Fruit fly (Drosophila melanogaster) whole organism, prepupa: ENCODE results near the gene Noa36.

Experiments used
- CG10631 ChIP-seq: fragments of 200-800 bp; sonication (Bioruptor generic); optimal IDR thresholded peaks from 2 replicates; lab custom pipeline; 2016; ENCODE audit warnings: missing biosample characterization, missing genetic modification characterization
- CG10669 ChIP-seq: fragments of 200-800 bp; sonication (Bioruptor generic); optimal IDR thresholded peaks from 3 replicates; lab custom pipeline; 2018; ENCODE audit warnings: missing biosample characterization, mild to moderate bottlenecking, missing genetic modification characterization, moderate library complexity
- CG1621 ChIP-seq: fragments of 200-800 bp; sonication (Bioruptor generic); optimal IDR thresholded peaks from 3 replicates; lab custom pipeline; 2018; ENCODE audit warnings: missing biosample characterization, mild to moderate bottlenecking, missing genetic modification characterization
- CG16779 ChIP-seq: fragments of 200-800 bp; sonication (Bioruptor generic); optimal IDR thresholded peaks from 3 replicates; lab custom pipeline; 2017; ENCODE audit warnings: missing biosample characterization, mild to moderate bottlenecking, missing genetic modification characterization
- CG3032 ChIP-seq: fragments of 200-800 bp; optimal IDR thresholded peaks from 2 replicates; lab custom pipeline; 2019; ENCODE audit warnings: missing biosample characterization, mild to moderate bottlenecking, missing genetic modification characterization, moderate library complexity
- CG31627 ChIP-seq: fragments of 200-800 bp; sonication (Bioruptor generic); optimal IDR thresholded peaks from 3 replicates; lab custom pipeline; 2016; ENCODE audit warnings: missing biosample characterization, missing genetic modification characterization
- CG4318 ChIP-seq: fragments of 200-800 bp; sonication (Bioruptor generic); optimal IDR thresholded peaks from 3 replicates; lab custom pipeline; 2017; ENCODE audit warnings: missing biosample characterization, mild to moderate bottlenecking, missing genetic modification characterization
- CG6163 ChIP-seq: fragments of 200-800 bp; sonication (Bioruptor generic); IDR thresholded peaks from 3 replicates; pipeline ENCODE4 v1.3.6; 2022; ENCODE audit warnings: missing biosample characterization, missing genetic modification characterization
- CG7368 ChIP-seq: fragments of 200-800 bp; sonication (Bioruptor generic); optimal IDR thresholded peaks from 3 replicates; lab custom pipeline; 2016; ENCODE audit warnings: missing biosample characterization, missing genetic modification characterization
- CG8319 ChIP-seq: fragments of 200-800 bp; sonication (Bioruptor generic); optimal IDR thresholded peaks from 3 replicates; lab custom pipeline; 2016; ENCODE audit warnings: missing biosample characterization, missing genetic modification characterization
- CG8632 ChIP-seq: fragments of 200-800 bp; sonication (Bioruptor generic); optimal IDR thresholded peaks from 3 replicates; lab custom pipeline; 2016; ENCODE audit warnings: missing biosample characterization, missing genetic modification characterization
- Eip78C ChIP-seq: fragments of 200-800 bp; sonication (Bioruptor generic); peaks from one replicate; lab custom pipeline; 2016; ENCODE audit warnings: missing biosample characterization, missing genetic modification characterization
- Gug ChIP-seq: fragments of 200-800 bp; sonication (Bioruptor generic); IDR thresholded peaks from 2 replicates; pipeline ENCODE4 v1.3.6; 2022; ENCODE audit warnings: missing biosample characterization, missing genetic modification characterization
- Hr39 ChIP-seq: fragments of 200-800 bp; sonication (Bioruptor generic); optimal IDR thresholded peaks from 2 replicates; lab custom pipeline; 2016; ENCODE audit warnings: missing biosample characterization, missing genetic modification characterization
- Lpt ChIP-seq: fragments of 200-800 bp; sonication (Bioruptor generic); optimal IDR thresholded peaks from 3 replicates; lab custom pipeline; 2016; ENCODE audit warnings: missing biosample characterization, missing genetic modification characterization
- Met ChIP-seq: fragments of 200-800 bp; sonication (Bioruptor generic); optimal IDR thresholded peaks from 3 replicates; lab custom pipeline; 2016; ENCODE audit warnings: missing biosample characterization, missing genetic modification characterization
- OdsH ChIP-seq: fragments of 200-800 bp; sonication (Bioruptor generic); optimal IDR thresholded peaks from 3 replicates; lab custom pipeline; 2016; ENCODE audit warnings: missing biosample characterization, missing genetic modification characterization
- Smox ChIP-seq: fragments of 200-800 bp; sonication (Bioruptor generic); optimal IDR thresholded peaks from 3 replicates; lab custom pipeline; 2016; ENCODE audit warnings: missing biosample characterization, missing genetic modification characterization
- Sox102F ChIP-seq: fragments of 200-800 bp; sonication (Bioruptor generic); optimal IDR thresholded peaks from 2 replicates; lab custom pipeline; 2016; ENCODE audit warnings: missing biosample characterization, mild to moderate bottlenecking, missing genetic modification characterization
- achi ChIP-seq: fragments of 200-800 bp; sonication (Bioruptor generic); optimal IDR thresholded peaks from 3 replicates; lab custom pipeline; 2016; ENCODE audit warnings: missing biosample characterization, missing genetic modification characterization
- eg ChIP-seq: fragments of 200-800 bp; sonication (Bioruptor generic); IDR thresholded peaks from 3 replicates; pipeline ENCODE4 v1.3.6; 2022; ENCODE audit warnings: missing biosample characterization, missing genetic modification characterization
- fkh ChIP-seq: fragments of 200-800 bp; sonication (Bioruptor generic); optimal IDR thresholded peaks from 3 replicates; lab custom pipeline; 2017; ENCODE audit warnings: missing biosample characterization, mild to moderate bottlenecking, missing genetic modification characterization, moderate library complexity
- salr ChIP-seq, 2 experiments: fragments of 200-800 bp; sonication (Bioruptor generic); optimal IDR thresholded peaks; 3 replicates each; lab custom pipeline; 2016 to 2018; ENCODE audit warnings: missing biosample characterization in 2 of 2, missing genetic modification characterization in 2 of 2, mild to moderate bottlenecking in 1 of 2
- ss ChIP-seq, 2 experiments: fragments of 200-800 bp; sonication (Bioruptor generic); optimal IDR thresholded peaks; 2 replicates in 1 of 2; 3 replicates in 1 of 2; lab custom pipeline; 2017 to 2018; ENCODE audit warnings: mild to moderate bottlenecking in 2 of 2, missing biosample characterization in 2 of 2, missing genetic modification characterization in 2 of 2, moderate library complexity in 1 of 2
- svp ChIP-seq: fragments of 200-800 bp; sonication (Bioruptor generic); peaks from one replicate; lab custom pipeline; 2016; ENCODE audit warnings: missing biosample characterization, missing genetic modification characterization
- topi ChIP-seq: fragments of 200-800 bp; sonication (Bioruptor generic); optimal IDR thresholded peaks from 3 replicates; lab custom pipeline; 2016; ENCODE audit warnings: missing biosample characterization, missing genetic modification characterization
- vri ChIP-seq: fragments of 200-800 bp; sonication (Bioruptor generic); optimal IDR thresholded peaks from 3 replicates; lab custom pipeline; 2016; ENCODE audit warnings: missing biosample characterization, mild to moderate bottlenecking, missing genetic modification characterization

Noa36 gene

dm6 chr3R:28572692-28573643 lies 26.1 kb downstream of the Noa36 start:
- TF ChIP-seq Eip78C (GFP tag; lab: Kevin White, UChicago): peak; percentile 21
- TF ChIP-seq CG31627 (GFP tag; lab: Kevin White, UChicago): no peak
- TF ChIP-seq CG8319 (GFP tag; lab: Kevin White, UChicago): no peak
- TF ChIP-seq svp (GFP tag; lab: Kevin White, UChicago): peak; percentile 63
- TF ChIP-seq achi: no peak
- TF ChIP-seq CG10669 (GFP tag; lab: Kevin White, UChicago): no peak

- TF ChIP-seq OdsH (GFP tag; lab: Kevin White, UChicago) (no peak), CG16779 (no peak), fkh (GFP tag; lab: Kevin White, UChicago) (peak; percentile 99)
- TF ChIP-seq, all 60 proteins: peak for 1
Observed at dm6 chr3R:28570805-28571204, 28.3 kb downstream of the Noa36 start.

- TF ChIP-seq fkh (GFP tag; lab: Kevin White, UChicago) (peak; percentile 98), salr (GFP tag; optimal IDR thresholded peaks at IDR 0.05; lab: Kevin White, UChicago) (peak in 1 of 2 experiments; percentile 32), ss (GFP tag; optimal IDR thresholded peaks at IDR 0.05; lab: Kevin White, UChicago) (no peak), Eip78C (GFP tag; lab: Kevin White, UChicago) (peak; percentile 63), CG10631 (GFP tag; lab: Kevin White, UChicago) (peak; percentile 34), CG6163 (GFP tag; lab: Robert Waterston, UW) (peak; percentile 39; the same call in 1 of the 3 replicates), CG8632 (no peak), eg (GFP tag; lab: Robert Waterston, UW) (no peak), CG3032 (tag; lab: Kevin White, UChicago) (peak; percentile 27), Met (GFP tag; lab: Kevin White, UChicago) (no peak), CG1621 (tag; lab: Kevin White, UChicago) (peak; percentile 8), CG7368 (GFP tag; lab: Kevin White, UChicago) (no peak), svp (GFP tag; lab: Kevin White, UChicago) (peak; percentile 37), vri (no peak), Smox (GFP tag; lab: Kevin White, UChicago) (no peak), topi (no peak)
Observed at dm6 chr3R:28569529-28570175, 29.4 kb downstream of the Noa36 start.

dm6 chr3R:28568095-28568750 lies 30.9 kb downstream of the Noa36 start:
- TF ChIP-seq Hr39 (GFP tag; lab: Kevin White, UChicago) (no peak), achi (no peak), svp (GFP tag; lab: Kevin White, UChicago) (peak; percentile 75), fkh (GFP tag; lab: Kevin White, UChicago) (peak; percentile 79), Eip78C (GFP tag; lab: Kevin White, UChicago) (peak; percentile 53), Gug (GFP tag; lab: Robert Waterston, UW) (no peak), Sox102F (no peak), Lpt (GFP tag; lab: Kevin White, UChicago) (no peak)

- TF ChIP-seq CG4318 (GFP tag; lab: Kevin White, UChicago) (no peak), fkh (GFP tag; lab: Kevin White, UChicago) (peak; percentile 97)
Observed at dm6 chr3R:28563531-28563930, 35.6 kb downstream of the Noa36 start.
